Fruit fly (Drosophila melanogaster) whole organism, adult: ENCODE measurements around the gene CG8813.

ENCODE experiments used
- CG7101 ChIP-seq: fragments of 200-800 bp; sonication (Bioruptor generic); optimal IDR thresholded peaks from 2 replicates; lab custom pipeline; 2018; ENCODE audit warnings: missing biosample characterization, mild to moderate bottlenecking, missing genetic modification characterization, moderate library complexity
- Crg-1 ChIP-seq: fragments of 200-800 bp; sonication (Bioruptor generic); optimal IDR thresholded peaks from 2 replicates; lab custom pipeline; 2016; ENCODE audit warnings: missing biosample characterization, missing genetic modification characterization
- tj ChIP-seq: fragments of 200-800 bp; sonication (Bioruptor generic); optimal IDR thresholded peaks from 3 replicates; lab custom pipeline; 2017; ENCODE audit warnings: missing biosample characterization, mild to moderate bottlenecking, missing genetic modification characterization, moderate library complexity

DNA sequence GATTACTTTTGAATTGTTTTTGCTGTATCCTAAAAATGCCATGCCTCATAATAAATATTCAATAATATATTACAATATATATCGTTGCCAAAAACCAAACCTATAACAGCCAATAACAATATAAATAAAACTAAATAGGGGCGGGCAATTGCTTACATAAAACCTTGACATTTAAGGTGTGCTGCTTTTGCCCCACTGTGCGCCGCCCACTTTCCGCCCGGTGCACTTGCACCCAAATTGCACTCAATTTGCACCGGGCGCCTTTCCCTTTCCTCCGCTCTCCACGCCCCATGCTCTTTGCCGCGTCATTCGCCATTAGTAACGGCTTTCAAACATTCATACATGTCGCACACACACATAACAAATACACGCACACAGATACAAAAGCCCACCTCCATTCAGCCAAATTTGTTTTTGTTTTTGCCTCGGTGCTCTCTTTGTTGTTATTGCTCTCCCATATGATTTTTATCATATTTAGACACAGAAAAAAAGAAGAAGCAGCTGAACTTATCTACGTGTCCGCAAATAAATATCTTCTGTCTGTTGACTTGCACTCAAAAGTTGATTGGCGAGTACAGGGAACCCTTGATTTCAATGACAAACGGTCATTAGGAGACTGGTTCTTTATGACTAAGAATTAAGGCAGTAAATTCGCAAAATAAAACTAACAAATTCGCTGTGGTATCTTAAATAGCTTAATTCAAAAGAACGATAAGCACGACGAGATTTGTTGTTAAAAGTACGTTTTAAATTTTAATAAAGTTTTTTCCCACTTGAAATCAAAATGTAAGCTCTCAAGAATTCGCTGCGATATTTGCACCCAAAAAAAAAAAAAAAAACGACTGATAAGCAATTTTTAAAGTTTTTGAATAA, 11.4 kb upstream of the CG8813 start:
- TF ChIP-seq Crg-1 (GFP tag; lab: Kevin White, UChicago) = peak; percentile 36
- peak; percentile 38 for TF ChIP-seq tj
- TF ChIP-seq CG7101 (tag; lab: Kevin White, UChicago) = peak; percentile 15
